Fruit fly (Drosophila melanogaster): Measurements from ENCODE around the gene mRRF1.

The mRRF1 gene

DNA sequence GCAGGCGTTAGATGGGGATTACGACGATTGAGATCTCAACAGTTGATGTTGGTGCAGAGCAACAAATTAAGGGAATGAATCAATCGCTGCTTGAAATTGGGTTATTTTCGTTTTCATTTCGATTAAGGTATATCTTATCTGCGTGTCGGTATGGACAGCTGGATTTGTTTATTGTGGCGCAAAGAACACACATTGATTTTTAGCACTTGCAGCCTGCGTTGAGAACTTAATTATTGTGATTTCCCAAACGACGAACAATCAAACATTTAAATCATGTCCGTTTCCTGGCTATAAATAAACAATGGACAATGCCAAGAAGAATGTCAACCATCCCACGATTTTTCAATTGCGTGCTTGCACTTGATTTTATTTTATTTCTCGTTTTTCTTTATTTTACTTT is 33.9 kb downstream of the mRRF1 start:
- TF ChIP-seq dac (GFP tag; optimal IDR thresholded peaks at IDR 0.05), result no peak
- TF ChIP-seq fd85E (GFP tag; optimal IDR thresholded peaks at IDR 0.05), result no peak
- TF ChIP-seq Smox (GFP tag; optimal IDR thresholded peaks at IDR 0.05), result no peak
- TF ChIP-seq esn (GFP tag; optimal IDR thresholded peaks at IDR 0.05), result no peak
- TF ChIP-seq OdsH (GFP tag; optimal IDR thresholded peaks at IDR 0.05), result no peak
- no peak for TF ChIP-seq CG10631 (GFP tag; optimal IDR thresholded peaks at IDR 0.05)
- TF ChIP-seq Hr4 (GFP tag; optimal IDR thresholded peaks at IDR 0.05), result no peak
- no peak for TF ChIP-seq ss (GFP tag; optimal IDR thresholded peaks at IDR 0.05)
- TF ChIP-seq CG32006 (GFP tag; optimal IDR thresholded peaks at IDR 0.05), result no peak
- no peak for TF ChIP-seq lz (GFP tag; optimal IDR thresholded peaks at IDR 0.05)
- no peak for TF ChIP-seq Sox14 (GFP tag; optimal IDR thresholded peaks at IDR 0.05)
- no peak for TF ChIP-seq Met (GFP tag; optimal IDR thresholded peaks at IDR 0.05)
- no peak for TF ChIP-seq CG3919 (GFP tag; optimal IDR thresholded peaks at IDR 0.05)
- TF ChIP-seq salr (GFP tag; optimal IDR thresholded peaks at IDR 0.05), result no peak

- TF ChIP-seq CG10669 (GFP tag; optimal IDR thresholded peaks at IDR 0.05) (peak; percentile 21), CG8119 (GFP tag; IDR thresholded peaks at IDR 0.05) (0 out of 3 replicates have a peak, but pooled peaks have one; percentile 25), net (GFP tag; optimal IDR thresholded peaks at IDR 0.05) (peak; percentile 6), CG8319 (GFP tag; optimal IDR thresholded peaks at IDR 0.05) (no peak), CG6276 (GFP tag; optimal IDR thresholded peaks at IDR 0.05) (no peak), Met (GFP tag; optimal IDR thresholded peaks at IDR 0.05) (no peak), spab (GFP tag; optimal IDR thresholded peaks at IDR 0.05) (peak; percentile 14), CG16779 (tag; optimal IDR thresholded peaks at IDR 0.05) (no peak), eg (GFP tag; IDR thresholded peaks at IDR 0.05) (no peak; the same call in 1 of the 3 replicates), CG3032 (tag; optimal IDR thresholded peaks at IDR 0.05) (peak; percentile 39), acj6 (GFP tag; optimal IDR thresholded peaks at IDR 0.05) (no peak), CG9139 (GFP tag; optimal IDR thresholded peaks at IDR 0.05) (no peak), salr (GFP tag; optimal IDR thresholded peaks at IDR 0.05) (peak in 1 of 2 experiments; percentile 12), CG1621 (tag; optimal IDR thresholded peaks at IDR 0.05) (peak; percentile 8), Eip78C (GFP tag) (peak; percentile 50), fd85E (GFP tag; optimal IDR thresholded peaks at IDR 0.05) (no peak), CG11902 (GFP tag; optimal IDR thresholded peaks at IDR 0.05) (peak; percentile 3), dsx (GFP tag; optimal IDR thresholded peaks at IDR 0.05; ENCODE audit: poor library complexity, severe bottlenecking) (no peak), OdsH (GFP tag; optimal IDR thresholded peaks at IDR 0.05) (peak; percentile 21), Smox (GFP tag; optimal IDR thresholded peaks at IDR 0.05) (no peak), ss (GFP tag; optimal IDR thresholded peaks at IDR 0.05) (peak; percentile 24 to 25), CG34406 (GFP tag; optimal IDR thresholded peaks at IDR 0.05) (no peak), Ets96B (tag; optimal IDR thresholded peaks at IDR 0.05) (peak; percentile 8), CG6792 (GFP tag; optimal IDR thresholded peaks at IDR 0.05) (no peak), achi (GFP tag; optimal IDR thresholded peaks at IDR 0.05) (no peak), Hr4 (GFP tag; optimal IDR thresholded peaks at IDR 0.05) (no peak), CG3919 (GFP tag; optimal IDR thresholded peaks at IDR 0.05) (peak; percentile 57), Sox14 (GFP tag; optimal IDR thresholded peaks at IDR 0.05) (peak; percentile 19), CG6808 (GFP tag; optimal IDR thresholded peaks at IDR 0.05) (peak; percentile 5), cyc (GFP tag; optimal IDR thresholded peaks at IDR 0.05) (peak; percentile 16), CG15336 (GFP tag; IDR thresholded peaks at IDR 0.05) (no peak), Eip75B (GFP tag; optimal IDR thresholded peaks at IDR 0.05) (no peak), Lpt (GFP tag; optimal IDR thresholded peaks at IDR 0.05) (no peak), CG10631 (GFP tag; optimal IDR thresholded peaks at IDR 0.05) (no peak), CG11294 (GFP tag; IDR thresholded peaks at IDR 0.05) (peak; percentile 39), CG7368 (GFP tag; optimal IDR thresholded peaks at IDR 0.05) (peak; percentile 11), CG6163 (GFP tag; IDR thresholded peaks at IDR 0.05) (peak; percentile 31; the same call in 1 of the 3 replicates), esn (GFP tag; optimal IDR thresholded peaks at IDR 0.05) (no peak), Blimp-1 (GFP tag; optimal IDR thresholded peaks at IDR 0.05) (no peak)
Measured at dm6 chr3L:9398435-9398981, 34.4 kb downstream of the mRRF1 start.
